Worm (Caenorhabditis elegans) whole organism, L4 larva: ENCODE data around the gene jnk-1.

Source experiments
- F10B5.3 ChIP-seq: sonication (generic microtip); optimal IDR thresholded peaks from 2 replicates; lab custom pipeline; 2016; ENCODE audit warnings: mild to moderate bottlenecking, missing genetic modification characterization, missing compliant biosample characterization
- Y105C5A.15 ChIP-seq: fragments of 200-800 bp; sonication (Bioruptor generic); IDR thresholded peaks from 2 replicates; pipeline ENCODE4 v1.3.6; 2022; ENCODE audit warnings: missing genetic modification characterization, missing compliant biosample characterization
- Y75B8A.6 ChIP-seq: fragments of 200-800 bp; sonication (Bioruptor generic); IDR thresholded peaks from 2 replicates; pipeline ENCODE4 v1.3.6; 2022; ENCODE audit warnings: missing genetic modification reagents, missing genetic modification characterization, missing compliant biosample characterization
- ZK337.2 ChIP-seq: fragments of 200-800 bp; sonication (Bioruptor generic); IDR thresholded peaks from 2 replicates; pipeline ENCODE4 v1.3.6; 2022; ENCODE audit warnings: missing genetic modification reagents, missing genetic modification characterization, missing compliant biosample characterization
- ZK546.5 ChIP-seq, 2 experiments: sonication (generic microtip); optimal IDR thresholded peaks; 2 replicates each; lab custom pipeline; 2017; ENCODE audit warnings: missing biosample characterization in 2 of 2, missing genetic modification characterization in 2 of 2
- aha-1 ChIP-seq: fragments of 150-350 bp; peaks from one replicate; lab custom pipeline; 2014; ENCODE audit warnings: missing biosample characterization, missing genetic modification characterization
- attf-4 ChIP-seq: sonication (generic microtip); optimal IDR thresholded peaks from 3 replicates; lab custom pipeline; 2017; ENCODE audit warnings: missing biosample characterization, missing genetic modification characterization
- ceh-20 ChIP-seq: fragments of 200-800 bp; sonication (Bioruptor generic); IDR thresholded peaks from 2 replicates; pipeline ENCODE4 v1.3.6; 2022; ENCODE audit warnings: missing genetic modification reagents, missing genetic modification characterization, missing compliant biosample characterization
- ceh-44 ChIP-seq: fragments of 200-800 bp; sonication (Bioruptor generic); IDR thresholded peaks from 2 replicates; pipeline ENCODE4 v1.3.6; 2022; ENCODE audit warnings: missing genetic modification reagents, missing genetic modification characterization, missing compliant biosample characterization
- ceh-62 ChIP-seq: sonication (generic microtip); optimal IDR thresholded peaks from 2 replicates; lab custom pipeline; 2017; ENCODE audit warnings: missing biosample characterization, missing genetic modification characterization
- ceh-82 ChIP-seq: sonication (generic microtip); optimal IDR thresholded peaks from 2 replicates; lab custom pipeline; 2017; ENCODE audit warnings: missing biosample characterization, missing genetic modification characterization
- ces-1 ChIP-seq: fragments of 150-350 bp; sonication (generic microtip); optimal IDR thresholded peaks from 4 replicates; lab custom pipeline; 2014; ENCODE audit warnings: missing biosample characterization, missing genetic modification reagents, missing genetic modification characterization
- cey-2 ChIP-seq: sonication (generic microtip); optimal IDR thresholded peaks from 3 replicates; lab custom pipeline; 2017; ENCODE audit warnings: missing genetic modification characterization, mild to moderate bottlenecking, missing compliant biosample characterization, antibody characterized with exemption, borderline replicate concordance; ENCODE audit not compliant: insufficient read depth
- daf-16 ChIP-seq, 3 experiments: sonication (generic microtip); optimal IDR thresholded peaks; 2 replicates each; lab custom pipeline; 2016 to 2017; ENCODE audit warnings: missing genetic modification characterization in 3 of 3, missing genetic modification reagents in 3 of 3, mild to moderate bottlenecking in 2 of 3, missing compliant biosample characterization in 2 of 3, missing biosample characterization in 1 of 3, moderate library complexity in 1 of 3
- daf-8 ChIP-seq: fragments of 200-800 bp; sonication (Bioruptor generic); IDR thresholded peaks from 2 replicates; pipeline ENCODE4 v1.3.6; 2022; ENCODE audit warnings: missing genetic modification characterization, missing compliant biosample characterization
- dmd-6 ChIP-seq: fragments of 200-800 bp; sonication (Bioruptor generic); IDR thresholded peaks from 2 replicates; pipeline ENCODE4 v1.3.6; 2022; ENCODE audit warnings: missing genetic modification reagents, missing genetic modification characterization, missing compliant biosample characterization
- dpl-1 ChIP-seq: fragments of 150-350 bp; optimal IDR thresholded peaks from 2 replicates; lab custom pipeline; 2014; ENCODE audit warnings: missing biosample characterization, missing genetic modification reagents, missing genetic modification characterization
- fkh-10 ChIP-seq: fragments of 150-350 bp; optimal IDR thresholded peaks from 2 replicates; lab custom pipeline; 2014; ENCODE audit warnings: missing biosample characterization, missing genetic modification reagents, missing genetic modification characterization
- hmg-1.1 ChIP-seq: fragments of 200-800 bp; sonication (Bioruptor generic); IDR thresholded peaks from 2 replicates; pipeline ENCODE4 v1.3.6; 2022; ENCODE audit warnings: missing genetic modification reagents, missing genetic modification characterization, missing compliant biosample characterization
- jun-1 ChIP-seq: fragments of 150-350 bp; optimal IDR thresholded peaks from 2 replicates; lab custom pipeline; 2014; ENCODE audit warnings: missing biosample characterization, missing genetic modification reagents, missing genetic modification characterization
- lin-1 ChIP-seq: fragments of 200-800 bp; sonication (Bioruptor generic); IDR thresholded peaks from 2 replicates; pipeline ENCODE4 v1.3.6; 2022; ENCODE audit warnings: missing genetic modification reagents, missing genetic modification characterization, missing compliant biosample characterization
- lir-3 ChIP-seq: sonication (generic microtip); optimal IDR thresholded peaks from 2 replicates; lab custom pipeline; 2016; ENCODE audit warnings: mild to moderate bottlenecking, missing genetic modification characterization, missing compliant biosample characterization
- madf-5 ChIP-seq, 2 experiments: fragments of 200-800 bp; sonication (Bioruptor generic); IDR thresholded peaks; 2 replicates each; pipeline ENCODE4 v1.3.6; 2022; ENCODE audit warnings: missing compliant biosample characterization in 2 of 2, missing genetic modification characterization in 2 of 2
- mep-1 ChIP-seq: fragments of 150-350 bp; sonication (generic microtip); optimal IDR thresholded peaks from 3 replicates; lab custom pipeline; 2014; ENCODE audit warnings: missing biosample characterization, missing genetic modification characterization
- mxl-3 ChIP-seq: fragments of 200-800 bp; sonication (Bioruptor generic); optimal IDR thresholded peaks from 2 replicates; lab custom pipeline; 2018; ENCODE audit warnings: mild to moderate bottlenecking, missing genetic modification characterization, missing compliant biosample characterization
- nhr-102 ChIP-seq: sonication (generic microtip); optimal IDR thresholded peaks from 2 replicates; lab custom pipeline; 2016; ENCODE audit warnings: mild to moderate bottlenecking, missing genetic modification characterization, moderate library complexity, missing compliant biosample characterization
- nhr-11 ChIP-seq: fragments of 150-350 bp; optimal IDR thresholded peaks from 2 replicates; lab custom pipeline; 2014; ENCODE audit warnings: missing biosample characterization, missing genetic modification characterization
- nhr-41 ChIP-seq: fragments of 200-800 bp; sonication (Bioruptor generic); IDR thresholded peaks from 2 replicates; pipeline ENCODE4 v1.3.6; 2022; ENCODE audit warnings: missing genetic modification reagents, missing genetic modification characterization, missing compliant biosample characterization
- nhr-48 ChIP-seq: sonication (generic microtip); optimal IDR thresholded peaks from 2 replicates; lab custom pipeline; 2016; ENCODE audit warnings: mild to moderate bottlenecking, missing genetic modification characterization, missing compliant biosample characterization
- nhr-6 ChIP-seq: fragments of 150-350 bp; optimal IDR thresholded peaks from 2 replicates; lab custom pipeline; 2014; ENCODE audit warnings: missing biosample characterization, missing genetic modification characterization
- nhr-76 ChIP-seq: fragments of 150-350 bp; optimal IDR thresholded peaks from 2 replicates; lab custom pipeline; 2014; ENCODE audit warnings: missing biosample characterization, missing genetic modification characterization
- php-3 ChIP-seq: fragments of 200-800 bp; sonication (Bioruptor generic); IDR thresholded peaks from 2 replicates; pipeline ENCODE4 v1.3.6; 2022; ENCODE audit warnings: missing genetic modification reagents, missing genetic modification characterization, missing compliant biosample characterization
- pqm-1 ChIP-seq: sonication (generic microtip); optimal IDR thresholded peaks from 2 replicates; lab custom pipeline; 2017; ENCODE audit warnings: missing biosample characterization, missing genetic modification characterization
- skn-1 ChIP-seq: fragments of 150-350 bp; optimal IDR thresholded peaks from 2 replicates; lab custom pipeline; 2014; ENCODE audit warnings: missing biosample characterization, missing genetic modification characterization
- tra-1 ChIP-seq: fragments of 200-800 bp; sonication (Bioruptor generic); IDR thresholded peaks from 2 replicates; pipeline ENCODE4 v1.3.6; 2022; ENCODE audit warnings: missing genetic modification reagents, missing genetic modification characterization, missing compliant biosample characterization
- unc-130 ChIP-seq: sonication (generic microtip); optimal IDR thresholded peaks from 2 replicates; lab custom pipeline; 2016; ENCODE audit warnings: missing genetic modification reagents, missing genetic modification characterization, missing compliant biosample characterization
- unc-39 ChIP-seq: sonication (generic microtip); optimal IDR thresholded peaks from 2 replicates; lab custom pipeline; 2017; ENCODE audit warnings: missing biosample characterization, missing genetic modification characterization
- zfp-2 ChIP-seq: sonication (generic microtip); optimal IDR thresholded peaks from 2 replicates; lab custom pipeline; 2016; ENCODE audit warnings: mild to moderate bottlenecking, missing genetic modification characterization, missing compliant biosample characterization
- ztf-7 ChIP-seq: fragments of 150-350 bp; optimal IDR thresholded peaks from 2 replicates; lab custom pipeline; 2014; ENCODE audit warnings: missing biosample characterization, missing genetic modification characterization

The jnk-1 gene

DNA sequence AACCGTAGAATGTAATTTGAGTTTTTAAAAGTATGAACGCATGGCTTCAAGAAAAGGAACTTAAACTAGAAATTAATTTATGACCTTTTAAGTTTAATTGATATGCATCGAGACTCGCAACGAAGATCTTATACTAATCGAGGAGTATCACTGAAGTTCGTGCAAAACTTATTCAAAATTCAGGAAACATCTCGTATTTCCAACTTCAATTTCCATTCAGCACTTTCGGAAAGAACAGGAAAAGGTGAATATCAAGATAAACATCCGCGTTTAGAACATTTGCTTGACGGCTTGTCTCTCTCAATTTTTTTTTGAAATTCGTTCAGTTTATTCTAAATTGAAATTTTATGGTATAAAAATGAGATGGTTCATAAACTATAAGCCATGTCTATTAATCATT lies 7.8 kb downstream of the jnk-1 start, which contains the start of gene ZK381.2:
TSS of gene ZK381.2 (plus strand) at position 301 of the 400 bp plus-strand sequence.
- no peak for TF ChIP-seq pqm-1
- no peak for TF ChIP-seq skn-1 (tag; lab: Kevin White, UChicago)
- TF ChIP-seq fkh-10, result no peak
- no peak for TF ChIP-seq daf-16 (GFP tag; optimal IDR thresholded peaks at IDR 0.05; lab: Kevin White, UChicago)
- no peak for TF ChIP-seq daf-16 (tag; optimal IDR thresholded peaks at IDR 0.05; lab: Kevin White, UChicago)

DNA sequence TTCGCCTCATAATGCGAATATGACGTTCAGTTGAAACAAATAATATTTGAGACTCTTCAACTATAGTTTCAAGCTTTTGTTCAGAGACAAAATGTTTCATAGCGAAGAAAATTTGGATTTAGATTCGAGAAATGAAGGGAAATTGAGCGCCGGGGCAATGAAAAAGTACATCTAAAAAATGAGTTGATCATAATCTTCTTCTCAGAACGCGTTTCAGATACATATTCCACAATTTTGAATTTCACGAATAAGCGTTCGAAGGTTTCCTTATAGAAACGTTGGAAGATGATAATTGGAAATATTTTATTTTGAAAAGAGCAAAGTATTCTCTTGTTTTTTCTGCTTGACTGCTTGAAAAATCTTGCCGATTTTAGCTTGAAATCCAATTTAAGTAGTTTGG lies 12.8 kb downstream of the jnk-1 start, which contains the start of gene ZK381.8:
TSS of gene ZK381.8 (minus strand) at position 101 of the 400 bp plus-strand sequence.
- TF ChIP-seq ztf-7 (tag; lab: Kevin White, UChicago) (no peak), Y75B8A.6 (GFP tag; lab: Robert Waterston, UW) (no peak), unc-130 (GFP tag; lab: Kevin White, UChicago) (no peak), ZK546.5 (tag; optimal IDR thresholded peaks at IDR 0.05; lab: Kevin White, UChicago) (no peak), hmg-1.1 (no peak), nhr-76 (tag; lab: Kevin White, UChicago) (no peak), mxl-3 (GFP tag; lab: Kevin White, UChicago) (no peak), ces-1 (no peak), ceh-20 (GFP tag; lab: Robert Waterston, UW) (no peak), dpl-1 (no peak), Y105C5A.15 (GFP tag; lab: Robert Waterston, UW) (no peak), nhr-102 (tag; lab: Kevin White, UChicago) (no peak), ceh-62 (tag; lab: Kevin White, UChicago) (no peak), lin-1 (GFP tag; lab: Robert Waterston, UW) (no peak), F10B5.3 (tag; lab: Kevin White, UChicago) (no peak), cey-2 (tag; lab: Kevin White, UChicago) (no peak), zfp-2 (no peak), attf-4 (tag; lab: Kevin White, UChicago) (no peak), nhr-48 (tag; lab: Kevin White, UChicago) (no peak)

- no peak for TF ChIP-seq nhr-41 (GFP tag; lab: Robert Waterston, UW)
- no peak for TF ChIP-seq tra-1 (GFP tag; lab: Robert Waterston, UW)
- TF ChIP-seq aha-1 (tag; lab: Kevin White, UChicago), result peak; percentile 33
Observed at ce11 chrIV:6971213-6971612, 13.8 kb downstream of the jnk-1 start, which contains the start of gene ZK381.62. ZK381.62 (minus strand) TSS chrIV:6971313.

- no peak for TF ChIP-seq nhr-11 (tag; lab: Kevin White, UChicago)
- no peak for TF ChIP-seq ceh-20 (GFP tag; lab: Robert Waterston, UW)
- no peak for TF ChIP-seq zfp-2
- no peak for TF ChIP-seq nhr-6 (tag; lab: Kevin White, UChicago)
- TF ChIP-seq unc-39 (tag; lab: Kevin White, UChicago), result no peak
- no peak for TF ChIP-seq ceh-82 (tag; lab: Kevin White, UChicago)
- TF ChIP-seq daf-8 (GFP tag; lab: Robert Waterston, UW), result no peak
- TF ChIP-seq mep-1, result no peak
- TF ChIP-seq attf-4 (tag; lab: Kevin White, UChicago), result no peak
- no peak for TF ChIP-seq ZK337.2 (GFP tag; lab: Robert Waterston, UW)
- no peak for TF ChIP-seq madf-5 (GFP tag; IDR thresholded peaks at IDR 0.05; lab: Robert Waterston, UW)
- TF ChIP-seq php-3 (GFP tag; lab: Robert Waterston, UW), result no peak
- no peak for TF ChIP-seq lir-3 (tag; lab: Kevin White, UChicago)
- TF ChIP-seq dmd-6, result no peak
- no peak for TF ChIP-seq jun-1 (tag; lab: Kevin White, UChicago)
- no peak for TF ChIP-seq ceh-44 (GFP tag; lab: Robert Waterston, UW)
- no peak for TF ChIP-seq dpl-1
Observed at ce11 chrIV:6972427-6972826, 15.0 kb downstream of the jnk-1 start, which contains the start of gene nhr-249. nhr-249 (minus strand) TSS chrIV:6972527.
